Fruit fly (Drosophila melanogaster) whole organism, embryonic: ENCODE measurements around the gene Cp7Fa.
A peak's percentile ranks its signal among the peaks of the same experiment; 100 is the strongest.

Experiments used
- Antp ChIP-seq: fragments of 200-800 bp; sonication (Bioruptor generic); optimal IDR thresholded peaks from 3 replicates; lab custom pipeline; 2016; ENCODE audit warnings: missing biosample characterization, missing genetic modification characterization
- Atf3 ChIP-seq: fragments of 200-800 bp; sonication (Bioruptor generic); optimal IDR thresholded peaks from 3 replicates; lab custom pipeline; 2016; ENCODE audit warnings: missing biosample characterization, missing genetic modification characterization
- Bdp1 ChIP-seq: fragments of 200-800 bp; sonication (Bioruptor generic); optimal IDR thresholded peaks from 3 replicates; lab custom pipeline; 2016; ENCODE audit warnings: missing biosample characterization, missing genetic modification characterization
- CG10462 ChIP-seq: fragments of 200-800 bp; sonication (Bioruptor generic); optimal IDR thresholded peaks from 2 replicates; lab custom pipeline; 2016; ENCODE audit warnings: missing biosample characterization, missing genetic modification characterization
- CG10543 ChIP-seq: fragments of 200-800 bp; sonication (Bioruptor generic); optimal IDR thresholded peaks from 3 replicates; lab custom pipeline; 2017; ENCODE audit warnings: missing biosample characterization, mild to moderate bottlenecking, missing genetic modification characterization, moderate library complexity
- CG10979 ChIP-seq: fragments of 200-800 bp; sonication (Bioruptor generic); optimal IDR thresholded peaks from 2 replicates; lab custom pipeline; 2018; ENCODE audit warnings: missing biosample characterization, mild to moderate bottlenecking, missing genetic modification characterization, moderate library complexity
- CG11093 ChIP-seq: fragments of 200-800 bp; sonication (Bioruptor generic); IDR thresholded peaks from 3 replicates; pipeline ENCODE4 v1.3.6; 2022; ENCODE audit warnings: missing biosample characterization, missing genetic modification characterization
- CG11560 ChIP-seq: fragments of 200-800 bp; sonication (Bioruptor generic); IDR thresholded peaks from 3 replicates; pipeline ENCODE4 v1.3.6; 2022; ENCODE audit warnings: missing biosample characterization, missing genetic modification characterization
- CG11695 ChIP-seq: fragments of 200-800 bp; sonication (Bioruptor generic); IDR thresholded peaks from 3 replicates; pipeline ENCODE4 v1.3.6; 2022; ENCODE audit warnings: missing biosample characterization, missing genetic modification characterization
- CG12071 ChIP-seq: fragments of 200-800 bp; sonication (Bioruptor generic); optimal IDR thresholded peaks from 3 replicates; lab custom pipeline; 2018; ENCODE audit warnings: missing biosample characterization, mild to moderate bottlenecking, missing genetic modification characterization
- CG12769 ChIP-seq: fragments of 200-800 bp; sonication (Bioruptor generic); optimal IDR thresholded peaks from 2 replicates; lab custom pipeline; 2019; ENCODE audit warnings: missing biosample characterization, mild to moderate bottlenecking, missing genetic modification characterization, moderate library complexity
- CG14667 ChIP-seq: fragments of 200-800 bp; sonication (Bioruptor generic); IDR thresholded peaks from 2 replicates; pipeline ENCODE4 v1.3.6; 2022; ENCODE audit warnings: missing biosample characterization, missing genetic modification characterization
- CG14860 ChIP-seq: fragments of 200-800 bp; sonication (Bioruptor generic); IDR thresholded peaks from 3 replicates; pipeline ENCODE4 v1.3.6; 2022; ENCODE audit warnings: missing biosample characterization, missing genetic modification characterization; ENCODE audit not compliant: partially characterized antibody
- CG15601 ChIP-seq: fragments of 200-800 bp; sonication (Bioruptor generic); optimal IDR thresholded peaks from 3 replicates; lab custom pipeline; 2019; ENCODE audit warnings: missing biosample characterization, mild to moderate bottlenecking, missing genetic modification characterization, moderate library complexity
- CG17385 ChIP-seq: fragments of 200-800 bp; sonication (Bioruptor generic); optimal IDR thresholded peaks from 3 replicates; lab custom pipeline; 2018; ENCODE audit warnings: missing biosample characterization, mild to moderate bottlenecking, missing genetic modification characterization
- CG2116 ChIP-seq: fragments of 200-800 bp; sonication (Bioruptor generic); optimal IDR thresholded peaks from 3 replicates; lab custom pipeline; 2018; ENCODE audit warnings: missing biosample characterization, mild to moderate bottlenecking, missing genetic modification characterization
- CG32767 ChIP-seq: fragments of 200-800 bp; sonication (Bioruptor generic); IDR thresholded peaks from 2 replicates; pipeline ENCODE4 v1.3.6; 2022; ENCODE audit warnings: missing biosample characterization, missing genetic modification characterization
- CG34224 ChIP-seq: fragments of 200-800 bp; sonication (Bioruptor generic); IDR thresholded peaks from 3 replicates; pipeline ENCODE4 v1.3.6; 2022; ENCODE audit warnings: missing biosample characterization, missing genetic modification characterization; ENCODE audit not compliant: partially characterized antibody
- CG34376 ChIP-seq: fragments of 200-800 bp; sonication (Bioruptor generic); optimal IDR thresholded peaks from 2 replicates; lab custom pipeline; 2018; ENCODE audit warnings: missing biosample characterization, mild to moderate bottlenecking, missing genetic modification characterization
- CG4707 ChIP-seq: fragments of 200-800 bp; sonication (Bioruptor generic); optimal IDR thresholded peaks from 2 replicates; lab custom pipeline; 2018; ENCODE audit warnings: missing biosample characterization, mild to moderate bottlenecking, missing genetic modification characterization, moderate library complexity
- CG5245 ChIP-seq: fragments of 200-800 bp; sonication (Bioruptor generic); optimal IDR thresholded peaks from 3 replicates; lab custom pipeline; 2016; ENCODE audit warnings: missing biosample characterization, missing genetic modification characterization
- CG6254 ChIP-seq: fragments of 200-800 bp; sonication (Bioruptor generic); optimal IDR thresholded peaks from 3 replicates; lab custom pipeline; 2017; ENCODE audit warnings: mild to moderate bottlenecking, missing biosample characterization, missing genetic modification reagents, missing genetic modification characterization
- CG7963 ChIP-seq: fragments of 200-800 bp; sonication (Bioruptor generic); IDR thresholded peaks from 3 replicates; pipeline ENCODE4 v1.3.6; 2022; ENCODE audit warnings: missing biosample characterization, missing genetic modification characterization; ENCODE audit not compliant: partially characterized antibody
- CG8944 ChIP-seq: fragments of 200-800 bp; sonication (Bioruptor generic); optimal IDR thresholded peaks from 3 replicates; lab custom pipeline; 2016; ENCODE audit warnings: missing biosample characterization, missing genetic modification characterization
- CG9727 ChIP-seq: fragments of 200-800 bp; sonication (Bioruptor generic); optimal IDR thresholded peaks from 3 replicates; lab custom pipeline; 2017; ENCODE audit warnings: missing biosample characterization, mild to moderate bottlenecking, missing genetic modification characterization
- Dfd ChIP-seq, 2 experiments: fragments of >200 bp; optimal IDR thresholded peaks; 2 replicates each; lab custom pipeline; 2017; ENCODE audit warnings: missing biosample characterization in 2 of 2, missing genetic modification characterization in 2 of 2
- H15 ChIP-seq: fragments of 200-800 bp; sonication (Bioruptor generic); IDR thresholded peaks from 3 replicates; pipeline ENCODE4 v1.3.6; 2022; ENCODE audit warnings: missing biosample characterization, missing genetic modification characterization
- HHEX ChIP-seq: fragments of 200-800 bp; sonication (Bioruptor generic); optimal IDR thresholded peaks from 3 replicates; lab custom pipeline; 2017; ENCODE audit warnings: missing biosample characterization, mild to moderate bottlenecking, missing genetic modification characterization, missing genetic modification reagents
- HLH54F ChIP-seq: fragments of 200-800 bp; sonication (Bioruptor generic); optimal IDR thresholded peaks from 3 replicates; lab custom pipeline; 2016; ENCODE audit warnings: missing biosample characterization, missing genetic modification characterization
- Hand ChIP-seq: fragments of 200-800 bp; sonication (Bioruptor generic); optimal IDR thresholded peaks from 2 replicates; lab custom pipeline; 2017; ENCODE audit warnings: mild to moderate bottlenecking, missing biosample characterization, missing genetic modification reagents, missing genetic modification characterization
- HmgZ ChIP-seq: fragments of 200-800 bp; sonication (Bioruptor generic); optimal IDR thresholded peaks from 2 replicates; lab custom pipeline; 2018; ENCODE audit warnings: missing biosample characterization, mild to moderate bottlenecking, missing genetic modification characterization
- Nf-YA ChIP-seq: fragments of 200-800 bp; sonication (Bioruptor generic); IDR thresholded peaks from 2 replicates; pipeline ENCODE4 v1.3.6; 2022; ENCODE audit warnings: missing biosample characterization, missing genetic modification characterization
- Nf-YB ChIP-seq: fragments of 200-800 bp; sonication (Bioruptor generic); optimal IDR thresholded peaks from 3 replicates; lab custom pipeline; 2019; ENCODE audit warnings: missing biosample characterization, mild to moderate bottlenecking, missing genetic modification characterization, moderate library complexity
- Nf-YC ChIP-seq: fragments of 200-800 bp; optimal IDR thresholded peaks from 3 replicates; lab custom pipeline; 2019; ENCODE audit warnings: missing biosample characterization, mild to moderate bottlenecking, missing genetic modification characterization, moderate library complexity
- Poxn ChIP-seq: fragments of 200-800 bp; sonication (Bioruptor generic); IDR thresholded peaks from 2 replicates; pipeline ENCODE4 v1.3.6; 2022; ENCODE audit warnings: missing biosample characterization, missing genetic modification characterization
- Ptx1 ChIP-seq: fragments of 200-800 bp; sonication (Bioruptor generic); IDR thresholded peaks from 2 replicates; pipeline ENCODE4 v1.3.6; 2022; ENCODE audit warnings: missing biosample characterization, missing genetic modification characterization
- Six4 ChIP-seq: fragments of 200-800 bp; sonication (Bioruptor generic); optimal IDR thresholded peaks from 2 replicates; lab custom pipeline; 2016; ENCODE audit warnings: missing biosample characterization, missing genetic modification characterization
- Spps ChIP-seq: fragments of 200-800 bp; sonication (Bioruptor generic); optimal IDR thresholded peaks from 2 replicates; lab custom pipeline; 2018; ENCODE audit warnings: missing biosample characterization, mild to moderate bottlenecking, missing genetic modification characterization
- az2 ChIP-seq: fragments of 200-800 bp; sonication (Bioruptor generic); optimal IDR thresholded peaks from 3 replicates; lab custom pipeline; 2016; ENCODE audit warnings: missing biosample characterization, missing genetic modification characterization
- crc ChIP-seq: fragments of 200-800 bp; sonication (Bioruptor generic); optimal IDR thresholded peaks from 2 replicates; lab custom pipeline; 2016; ENCODE audit warnings: missing biosample characterization, missing genetic modification characterization
- crol ChIP-seq: fragments of 200-800 bp; sonication (Bioruptor generic); IDR thresholded peaks from 2 replicates; pipeline ENCODE4 v1.3.6; 2022; ENCODE audit warnings: missing biosample characterization, missing genetic modification characterization
- dpn ChIP-seq, 2 experiments: fragments of 200-800 bp; sonication (Bioruptor generic); optimal IDR thresholded peaks; 3 replicates each; lab custom pipeline; 2016; ENCODE audit warnings: missing biosample characterization in 2 of 2, missing genetic modification characterization in 2 of 2
- fru ChIP-seq: fragments of >200 bp; optimal IDR thresholded peaks from 2 replicates; lab custom pipeline; 2017
- fu2 ChIP-seq: fragments of 200-800 bp; sonication (Bioruptor generic); optimal IDR thresholded peaks from 2 replicates; lab custom pipeline; 2016; ENCODE audit warnings: missing biosample characterization, missing genetic modification characterization
- ham ChIP-seq: fragments of 200-800 bp; sonication (Bioruptor generic); IDR thresholded peaks from 2 replicates; pipeline ENCODE4 v1.3.6; 2022; ENCODE audit warnings: missing biosample characterization, missing genetic modification characterization
- jing ChIP-seq: fragments of 200-800 bp; sonication (Bioruptor generic); optimal IDR thresholded peaks from 2 replicates; lab custom pipeline; 2018; ENCODE audit warnings: missing biosample characterization, mild to moderate bottlenecking, missing genetic modification characterization
- row ChIP-seq: fragments of 200-800 bp; sonication (Bioruptor generic); IDR thresholded peaks from 3 replicates; pipeline ENCODE4 v1.3.6; 2022; ENCODE audit warnings: missing biosample characterization, missing genetic modification characterization
- sc ChIP-seq, 3 experiments: fragments of >200 bp in 2 of 3; fragments of 200-800 bp in 1 of 3; sonication (Bioruptor generic) in 1 of 3; optimal IDR thresholded peaks; 2 replicates in 2 of 3; 3 replicates in 1 of 3; lab custom pipeline; 2017; ENCODE audit warnings: mild to moderate bottlenecking in 1 of 3, missing biosample characterization in 1 of 3, missing genetic modification characterization in 1 of 3, missing genetic modification reagents in 1 of 3
- schlank ChIP-seq: fragments of 200-800 bp; sonication (Bioruptor generic); optimal IDR thresholded peaks from 2 replicates; lab custom pipeline; 2018; ENCODE audit warnings: missing biosample characterization, mild to moderate bottlenecking, missing genetic modification characterization
- sd ChIP-seq: fragments of 200-800 bp; sonication (Bioruptor generic); optimal IDR thresholded peaks from 3 replicates; lab custom pipeline; 2018; ENCODE audit warnings: missing biosample characterization, mild to moderate bottlenecking, missing genetic modification characterization, moderate library complexity
- sens ChIP-seq: fragments of 200-800 bp; sonication (Bioruptor generic); peaks from one replicate; lab custom pipeline; 2016; ENCODE audit warnings: missing biosample characterization, missing genetic modification characterization

Cp7Fa gene

dm6 chrX:8492849-8493248 lies 22.2 kb downstream of the Cp7Fa start (continued):
- TF ChIP-seq fu2 (GFP tag; lab: Kevin White, UChicago) (no peak), CG14667 (GFP tag; lab: Robert Waterston, UW) (peak; percentile 59), H15 (peak; percentile 82), HmgZ (tag; lab: Kevin White, UChicago) (peak; percentile 29), CG11695 (GFP tag; lab: Robert Waterston, UW) (peak; percentile 68; the same call in 2 of the 3 replicates), CG10543 (GFP tag; lab: Kevin White, UChicago) (no peak), CG15601 (tag; lab: Kevin White, UChicago) (peak; percentile 66), CG6254 (GFP tag; lab: Kevin White, UChicago) (peak; percentile 86), ham (GFP tag; lab: Robert Waterston, UW) (no peak), CG32767 (peak; percentile 73; the same call in 1 of the 2 replicates), CG10979 (tag; lab: Kevin White, UChicago) (peak; percentile 80), Atf3 (GFP tag; lab: Kevin White, UChicago) (no peak), HHEX (peak; percentile 74), dpn (GFP tag; optimal IDR thresholded peaks at IDR 0.05; lab: Kevin White, UChicago) (peak in 1 of 2 experiments; percentile 69), schlank (tag; lab: Kevin White, UChicago) (no peak), CG17385 (peak; percentile 80), CG34224 (no peak), Nf-YC (tag; lab: Kevin White, UChicago) (peak; percentile 35), sd (tag; lab: Kevin White, UChicago) (no peak), crol (GFP tag; lab: Robert Waterston, UW) (peak; percentile 19; the same call in 1 of the 2 replicates), az2 (GFP tag; lab: Kevin White, UChicago) (peak; percentile 80), CG10462 (peak; percentile 47), Spps (peak; percentile 33), CG2116 (GFP tag; lab: Kevin White, UChicago) (no peak), Poxn (GFP tag; lab: Robert Waterston, UW) (no peak), Ptx1 (GFP tag; lab: Robert Waterston, UW) (peak; percentile 87), sc (optimal IDR thresholded peaks at IDR 0.05; lab: Kevin White, UChicago) (no peak), sc (GFP tag; optimal IDR thresholded peaks at IDR 0.05; lab: Kevin White, UChicago) (peak; percentile 59), Dfd (GFP tag; optimal IDR thresholded peaks at IDR 0.05; lab: Kevin White, UChicago) (no peak), Hand (peak; percentile 15), CG8944 (GFP tag; lab: Kevin White, UChicago) (peak; percentile 18), fru (no peak), crc (GFP tag; lab: Kevin White, UChicago) (no peak), row (peak; percentile 80), CG34376 (GFP tag; lab: Kevin White, UChicago) (no peak), Antp (GFP tag; lab: Kevin White, UChicago) (no peak), sens (GFP tag; lab: Kevin White, UChicago) (peak; percentile 94), CG7963 (GFP tag; lab: Robert Waterston, UW) (no peak), HLH54F (GFP tag; lab: Kevin White, UChicago) (no peak), CG5245 (GFP tag; lab: Kevin White, UChicago) (peak; percentile 64), jing (GFP tag; lab: Kevin White, UChicago) (peak; percentile 55), CG12769 (tag; lab: Kevin White, UChicago) (peak; percentile 44), CG14860 (no peak), Nf-YA (GFP tag; lab: Robert Waterston, UW) (peak; percentile 80), CG9727 (peak; percentile 43), CG12071 (peak; percentile 78), CG11093 (GFP tag; lab: Robert Waterston, UW) (peak; percentile 79; the same call in 2 of the 3 replicates), Six4 (GFP tag; lab: Kevin White, UChicago) (peak; percentile 74), CG4707 (peak; percentile 49), Nf-YB (GFP tag; lab: Kevin White, UChicago) (peak; percentile 45), Bdp1 (GFP tag; lab: Kevin White, UChicago) (no peak), CG11560 (tag; lab: Robert Waterston, UW) (0 out of 3 replicates have a peak, but pooled peaks have one; percentile 37)
